Worm (Caenorhabditis elegans) whole organism, L4/young adult: ENCODE results near the gene let-767.

ENCODE experiments used
- W03F9.2 ChIP-seq: fragments of 150-350 bp; optimal IDR thresholded peaks from 2 replicates; lab custom pipeline; 2014; ENCODE audit warnings: missing biosample characterization, missing genetic modification characterization
- him-1 ChIP-seq: sonication (generic microtip); optimal IDR thresholded peaks from 2 replicates; lab custom pipeline; 2016; ENCODE audit warnings: missing genotype, missing genetic modification reagents, missing genetic modification characterization, missing compliant biosample characterization

- no peak for TF ChIP-seq W03F9.2 (tag; lab: Kevin White, UChicago)
- TF ChIP-seq him-1 (tag; lab: Kevin White, UChicago), result no peak
Measured at ce11 chrIII:6343229-6343628, 3.5 kb upstream of the let-767 start, which contains the start of gene C56G2.9.
